Fruit fly (Drosophila melanogaster) whole organism, prepupa: Measurements from ENCODE around the gene Obp18a.

Source experiments
- Blimp-1 ChIP-seq: fragments of 200-800 bp; sonication (Bioruptor generic); optimal IDR thresholded peaks from 3 replicates; lab custom pipeline; 2017; ENCODE audit warnings: missing biosample characterization, missing genetic modification characterization, mild to moderate bottlenecking, moderate library complexity, missing genetic modification reagents
- CG10631 ChIP-seq: fragments of 200-800 bp; sonication (Bioruptor generic); optimal IDR thresholded peaks from 2 replicates; lab custom pipeline; 2016; ENCODE audit warnings: missing biosample characterization, missing genetic modification characterization
- CG10669 ChIP-seq: fragments of 200-800 bp; sonication (Bioruptor generic); optimal IDR thresholded peaks from 3 replicates; lab custom pipeline; 2018; ENCODE audit warnings: missing biosample characterization, mild to moderate bottlenecking, missing genetic modification characterization, moderate library complexity
- CG11294 ChIP-seq: fragments of 200-800 bp; sonication (Bioruptor generic); IDR thresholded peaks from 2 replicates; pipeline ENCODE4 v1.3.6; 2022; ENCODE audit warnings: missing biosample characterization, missing genetic modification characterization
- CG11762 ChIP-seq: fragments of 200-800 bp; sonication (Bioruptor generic); optimal IDR thresholded peaks from 3 replicates; lab custom pipeline; 2016; ENCODE audit warnings: missing biosample characterization, missing genetic modification characterization; ENCODE audit not compliant: insufficient read depth
- CG11902 ChIP-seq: fragments of 200-800 bp; sonication (Bioruptor generic); optimal IDR thresholded peaks from 3 replicates; lab custom pipeline; 2016; ENCODE audit warnings: missing biosample characterization, missing genetic modification characterization
- CG15336 ChIP-seq: fragments of 200-800 bp; sonication (Bioruptor generic); IDR thresholded peaks from 2 replicates; pipeline ENCODE4 v1.3.6; 2022; ENCODE audit warnings: missing biosample characterization, missing genetic modification characterization
- CG1621 ChIP-seq: fragments of 200-800 bp; sonication (Bioruptor generic); optimal IDR thresholded peaks from 3 replicates; lab custom pipeline; 2018; ENCODE audit warnings: missing biosample characterization, mild to moderate bottlenecking, missing genetic modification characterization
- CG16779 ChIP-seq: fragments of 200-800 bp; sonication (Bioruptor generic); optimal IDR thresholded peaks from 3 replicates; lab custom pipeline; 2017; ENCODE audit warnings: missing biosample characterization, mild to moderate bottlenecking, missing genetic modification characterization
- CG3032 ChIP-seq: fragments of 200-800 bp; optimal IDR thresholded peaks from 2 replicates; lab custom pipeline; 2019; ENCODE audit warnings: missing biosample characterization, mild to moderate bottlenecking, missing genetic modification characterization, moderate library complexity
- CG31627 ChIP-seq: fragments of 200-800 bp; sonication (Bioruptor generic); optimal IDR thresholded peaks from 3 replicates; lab custom pipeline; 2016; ENCODE audit warnings: missing biosample characterization, missing genetic modification characterization
- CG32006 ChIP-seq: fragments of 200-800 bp; sonication (Bioruptor generic); optimal IDR thresholded peaks from 3 replicates; lab custom pipeline; 2017; ENCODE audit warnings: missing biosample characterization, mild to moderate bottlenecking, missing genetic modification characterization
- CG34406 ChIP-seq: fragments of 200-800 bp; sonication (Bioruptor generic); optimal IDR thresholded peaks from 3 replicates; lab custom pipeline; 2016; ENCODE audit warnings: missing biosample characterization, missing genetic modification characterization
- CG3919 ChIP-seq: fragments of 200-800 bp; sonication (Bioruptor generic); optimal IDR thresholded peaks from 3 replicates; lab custom pipeline; 2016; ENCODE audit warnings: missing biosample characterization, missing genetic modification characterization
- CG6163 ChIP-seq: fragments of 200-800 bp; sonication (Bioruptor generic); IDR thresholded peaks from 3 replicates; pipeline ENCODE4 v1.3.6; 2022; ENCODE audit warnings: missing biosample characterization, missing genetic modification characterization
- CG6276 ChIP-seq: fragments of 200-800 bp; sonication (Bioruptor generic); optimal IDR thresholded peaks from 2 replicates; lab custom pipeline; 2017; ENCODE audit warnings: missing biosample characterization, mild to moderate bottlenecking, missing genetic modification characterization
- CG6792 ChIP-seq: fragments of 200-800 bp; sonication (Bioruptor generic); optimal IDR thresholded peaks from 3 replicates; lab custom pipeline; 2016; ENCODE audit warnings: missing biosample characterization, missing genetic modification characterization
- CG6808 ChIP-seq: fragments of 200-800 bp; sonication (Bioruptor generic); optimal IDR thresholded peaks from 3 replicates; lab custom pipeline; 2017; ENCODE audit warnings: missing biosample characterization, missing genetic modification characterization, mild to moderate bottlenecking, moderate library complexity, missing genetic modification reagents
- CG6854 ChIP-seq: fragments of 200-800 bp; sonication (Bioruptor generic); optimal IDR thresholded peaks from 2 replicates; lab custom pipeline; 2017; ENCODE audit warnings: missing biosample characterization, mild to moderate bottlenecking, missing genetic modification characterization
- CG7368 ChIP-seq: fragments of 200-800 bp; sonication (Bioruptor generic); optimal IDR thresholded peaks from 3 replicates; lab custom pipeline; 2016; ENCODE audit warnings: missing biosample characterization, missing genetic modification characterization
- CG8119 ChIP-seq: fragments of 200-800 bp; sonication (Bioruptor generic); IDR thresholded peaks from 3 replicates; pipeline ENCODE4 v1.3.6; 2022; ENCODE audit warnings: missing biosample characterization, missing genetic modification characterization
- CG8319 ChIP-seq: fragments of 200-800 bp; sonication (Bioruptor generic); optimal IDR thresholded peaks from 3 replicates; lab custom pipeline; 2016; ENCODE audit warnings: missing biosample characterization, missing genetic modification characterization
- CG8632 ChIP-seq: fragments of 200-800 bp; sonication (Bioruptor generic); optimal IDR thresholded peaks from 3 replicates; lab custom pipeline; 2016; ENCODE audit warnings: missing biosample characterization, missing genetic modification characterization
- CG9139 ChIP-seq: fragments of 200-800 bp; sonication (Bioruptor generic); optimal IDR thresholded peaks from 3 replicates; lab custom pipeline; 2017; ENCODE audit warnings: missing biosample characterization, mild to moderate bottlenecking, missing genetic modification characterization
- Eip75B ChIP-seq: fragments of 200-800 bp; sonication (Bioruptor generic); optimal IDR thresholded peaks from 3 replicates; lab custom pipeline; 2016; ENCODE audit warnings: missing biosample characterization, missing genetic modification characterization
- Eip78C ChIP-seq: fragments of 200-800 bp; sonication (Bioruptor generic); peaks from one replicate; lab custom pipeline; 2016; ENCODE audit warnings: missing biosample characterization, missing genetic modification characterization
- Eip93F ChIP-seq: fragments of 200-800 bp; sonication (Bioruptor generic); optimal IDR thresholded peaks from 2 replicates; lab custom pipeline; 2016; ENCODE audit warnings: missing biosample characterization, mild to moderate bottlenecking, missing genetic modification characterization
- Ets21C ChIP-seq: fragments of 200-800 bp; sonication (Bioruptor generic); optimal IDR thresholded peaks from 3 replicates; lab custom pipeline; 2016; ENCODE audit warnings: missing biosample characterization, missing genetic modification characterization
- Ets96B ChIP-seq: fragments of 200-800 bp; optimal IDR thresholded peaks from 2 replicates; lab custom pipeline; 2019; ENCODE audit warnings: missing biosample characterization, mild to moderate bottlenecking, missing genetic modification characterization, moderate library complexity
- Gug ChIP-seq: fragments of 200-800 bp; sonication (Bioruptor generic); IDR thresholded peaks from 2 replicates; pipeline ENCODE4 v1.3.6; 2022; ENCODE audit warnings: missing biosample characterization, missing genetic modification characterization
- Hr38 ChIP-seq: sonication (Bioruptor generic); optimal IDR thresholded peaks from 2 replicates; lab custom pipeline; 2016; ENCODE audit warnings: missing biosample characterization, missing genetic modification characterization
- Hr39 ChIP-seq: fragments of 200-800 bp; sonication (Bioruptor generic); optimal IDR thresholded peaks from 2 replicates; lab custom pipeline; 2016; ENCODE audit warnings: missing biosample characterization, missing genetic modification characterization
- Hr4 ChIP-seq: fragments of 200-800 bp; sonication (Bioruptor generic); optimal IDR thresholded peaks from 3 replicates; lab custom pipeline; 2016; ENCODE audit warnings: missing biosample characterization, missing genetic modification characterization
- Lpt ChIP-seq: fragments of 200-800 bp; sonication (Bioruptor generic); optimal IDR thresholded peaks from 3 replicates; lab custom pipeline; 2016; ENCODE audit warnings: missing biosample characterization, missing genetic modification characterization
- OdsH ChIP-seq: fragments of 200-800 bp; sonication (Bioruptor generic); optimal IDR thresholded peaks from 3 replicates; lab custom pipeline; 2016; ENCODE audit warnings: missing biosample characterization, missing genetic modification characterization
- Smox ChIP-seq: fragments of 200-800 bp; sonication (Bioruptor generic); optimal IDR thresholded peaks from 3 replicates; lab custom pipeline; 2016; ENCODE audit warnings: missing biosample characterization, missing genetic modification characterization
- Sox102F ChIP-seq: fragments of 200-800 bp; sonication (Bioruptor generic); optimal IDR thresholded peaks from 2 replicates; lab custom pipeline; 2016; ENCODE audit warnings: missing biosample characterization, mild to moderate bottlenecking, missing genetic modification characterization
- Sox15 ChIP-seq: fragments of 200-800 bp; sonication (Bioruptor generic); optimal IDR thresholded peaks from 3 replicates; lab custom pipeline; 2016; ENCODE audit warnings: missing biosample characterization, missing genetic modification characterization
- achi ChIP-seq: fragments of 200-800 bp; sonication (Bioruptor generic); optimal IDR thresholded peaks from 3 replicates; lab custom pipeline; 2016; ENCODE audit warnings: missing biosample characterization, missing genetic modification characterization
- acj6 ChIP-seq: fragments of 200-800 bp; sonication (Bioruptor generic); optimal IDR thresholded peaks from 3 replicates; lab custom pipeline; 2016; ENCODE audit warnings: missing biosample characterization, missing genetic modification characterization
- cyc ChIP-seq: fragments of 200-800 bp; sonication (Bioruptor generic); optimal IDR thresholded peaks from 3 replicates; lab custom pipeline; 2016; ENCODE audit warnings: missing biosample characterization, missing genetic modification characterization
- dsx ChIP-seq: fragments of 200-800 bp; optimal IDR thresholded peaks from 3 replicates; lab custom pipeline; 2019; ENCODE audit warnings: missing biosample characterization, mild to moderate bottlenecking, missing genetic modification characterization, moderate library complexity; ENCODE audit not compliant: poor library complexity, severe bottlenecking
- eg ChIP-seq: fragments of 200-800 bp; sonication (Bioruptor generic); IDR thresholded peaks from 3 replicates; pipeline ENCODE4 v1.3.6; 2022; ENCODE audit warnings: missing biosample characterization, missing genetic modification characterization
- fd85E ChIP-seq: fragments of 200-800 bp; sonication (Bioruptor generic); optimal IDR thresholded peaks from 3 replicates; lab custom pipeline; 2016; ENCODE audit warnings: missing biosample characterization, missing genetic modification characterization
- lz ChIP-seq: fragments of 200-800 bp; sonication (Bioruptor generic); optimal IDR thresholded peaks from 3 replicates; lab custom pipeline; 2016; ENCODE audit warnings: missing biosample characterization, missing genetic modification characterization
- net ChIP-seq: fragments of 200-800 bp; sonication (Bioruptor generic); optimal IDR thresholded peaks from 3 replicates; lab custom pipeline; 2016; ENCODE audit warnings: missing biosample characterization, missing genetic modification characterization
- pdm3 ChIP-seq: fragments of 200-800 bp; sonication (Bioruptor generic); optimal IDR thresholded peaks from 3 replicates; lab custom pipeline; 2016; ENCODE audit warnings: missing biosample characterization, missing genetic modification characterization
- salr ChIP-seq, 2 experiments: fragments of 200-800 bp; sonication (Bioruptor generic); optimal IDR thresholded peaks; 3 replicates each; lab custom pipeline; 2016 to 2018; ENCODE audit warnings: missing biosample characterization in 2 of 2, missing genetic modification characterization in 2 of 2, mild to moderate bottlenecking in 1 of 2
- spab ChIP-seq: fragments of 200-800 bp; sonication (Bioruptor generic); optimal IDR thresholded peaks from 2 replicates; lab custom pipeline; 2017; ENCODE audit warnings: missing biosample characterization, mild to moderate bottlenecking, missing genetic modification characterization, missing genetic modification reagents
- ss ChIP-seq, 2 experiments: fragments of 200-800 bp; sonication (Bioruptor generic); optimal IDR thresholded peaks; 2 replicates in 1 of 2; 3 replicates in 1 of 2; lab custom pipeline; 2017 to 2018; ENCODE audit warnings: mild to moderate bottlenecking in 2 of 2, missing biosample characterization in 2 of 2, missing genetic modification characterization in 2 of 2, moderate library complexity in 1 of 2
- svp ChIP-seq: fragments of 200-800 bp; sonication (Bioruptor generic); peaks from one replicate; lab custom pipeline; 2016; ENCODE audit warnings: missing biosample characterization, missing genetic modification characterization
- topi ChIP-seq: fragments of 200-800 bp; sonication (Bioruptor generic); optimal IDR thresholded peaks from 3 replicates; lab custom pipeline; 2016; ENCODE audit warnings: missing biosample characterization, missing genetic modification characterization
- vri ChIP-seq: fragments of 200-800 bp; sonication (Bioruptor generic); optimal IDR thresholded peaks from 3 replicates; lab custom pipeline; 2016; ENCODE audit warnings: missing biosample characterization, mild to moderate bottlenecking, missing genetic modification characterization

Gene Obp18a

dm6 chrX:19172955-19173354 is 37.3 kb upstream of the Obp18a start:
- TF ChIP-seq Hr4 (GFP tag; lab: Kevin White, UChicago): peak; percentile 58
- peak; percentile 85 for TF ChIP-seq Eip78C
- peak; percentile 46 for TF ChIP-seq CG10631 (GFP tag; lab: Kevin White, UChicago)
- peak; percentile 48 for TF ChIP-seq OdsH (GFP tag; lab: Kevin White, UChicago)
- no peak for TF ChIP-seq CG11762 (GFP tag; lab: Kevin White, UChicago)
- peak; percentile 62 for TF ChIP-seq dsx
- peak; percentile 62; the same call in 2 of the 3 replicates for TF ChIP-seq CG8119 (GFP tag; lab: Robert Waterston, UW)
- TF ChIP-seq CG15336: peak; percentile 58
- TF ChIP-seq CG6163: peak; percentile 62
- TF ChIP-seq Gug: peak; percentile 35; the same call in 1 of the 2 replicates
- TF ChIP-seq CG6276: peak; percentile 22
- peak; percentile 39 for TF ChIP-seq net (GFP tag; lab: Kevin White, UChicago)
- peak; percentile 62 for TF ChIP-seq CG10669 (GFP tag; lab: Kevin White, UChicago)
- TF ChIP-seq Sox102F: no peak
- TF ChIP-seq Sox15 (GFP tag; lab: Kevin White, UChicago): no peak
- peak; percentile 9 for TF ChIP-seq Hr39 (GFP tag; lab: Kevin White, UChicago)
- no peak for TF ChIP-seq CG8632 (GFP tag; lab: Kevin White, UChicago)
- peak; percentile 20 to 31 for TF ChIP-seq salr (GFP tag; optimal IDR thresholded peaks at IDR 0.05; lab: Kevin White, UChicago)
- TF ChIP-seq svp (GFP tag; lab: Kevin White, UChicago): no peak
- peak; percentile 76 for TF ChIP-seq eg
- TF ChIP-seq CG6854 (GFP tag; lab: Kevin White, UChicago): no peak
- TF ChIP-seq Smox (GFP tag; lab: Kevin White, UChicago): no peak
- TF ChIP-seq ss (GFP tag; optimal IDR thresholded peaks at IDR 0.05; lab: Kevin White, UChicago): peak; percentile 39
- TF ChIP-seq topi: peak; percentile 32
- TF ChIP-seq Eip93F (GFP tag; lab: Kevin White, UChicago): no peak
- TF ChIP-seq Ets96B: peak; percentile 57
- peak; percentile 41 for TF ChIP-seq CG6808 (GFP tag; lab: Kevin White, UChicago)
- TF ChIP-seq Lpt (GFP tag; lab: Kevin White, UChicago): peak; percentile 41
- peak; percentile 54 for TF ChIP-seq CG1621 (tag; lab: Kevin White, UChicago)
- no peak for TF ChIP-seq fd85E (GFP tag; lab: Kevin White, UChicago)
- TF ChIP-seq CG16779 (tag; lab: Kevin White, UChicago): no peak
- peak; percentile 13 for TF ChIP-seq cyc (GFP tag; lab: Kevin White, UChicago)
- no peak for TF ChIP-seq CG8319
- peak; percentile 58 for TF ChIP-seq achi
- peak; percentile 35 for TF ChIP-seq Eip75B (GFP tag; lab: Kevin White, UChicago)
- no peak for TF ChIP-seq CG9139 (GFP tag; lab: Kevin White, UChicago)
- TF ChIP-seq Hr38 (GFP tag; lab: Kevin White, UChicago): no peak
- TF ChIP-seq Blimp-1: no peak
- TF ChIP-seq CG31627 (GFP tag; lab: Kevin White, UChicago): peak; percentile 34
- TF ChIP-seq CG34406 (GFP tag; lab: Kevin White, UChicago): no peak
- TF ChIP-seq CG3919 (GFP tag; lab: Kevin White, UChicago): peak; percentile 61
- peak; percentile 58 for TF ChIP-seq CG3032 (tag; lab: Kevin White, UChicago)
- TF ChIP-seq CG11902 (GFP tag; lab: Kevin White, UChicago): no peak
- no peak for TF ChIP-seq Ets21C (GFP tag; lab: Kevin White, UChicago)
- peak; percentile 49 for TF ChIP-seq spab (GFP tag; lab: Kevin White, UChicago)
- peak; percentile 60 for TF ChIP-seq pdm3
- TF ChIP-seq acj6: peak; percentile 53
- TF ChIP-seq lz (GFP tag; lab: Kevin White, UChicago): peak; percentile 16
- TF ChIP-seq CG11294: 0 out of 2 replicates have a peak, but pooled peaks have one; percentile 13
- TF ChIP-seq vri (GFP tag; lab: Kevin White, UChicago): no peak
- peak; percentile 52 for TF ChIP-seq CG32006 (GFP tag; lab: Kevin White, UChicago)
- no peak for TF ChIP-seq CG7368 (GFP tag; lab: Kevin White, UChicago)
- peak; percentile 20 for TF ChIP-seq CG6792 (GFP tag; lab: Kevin White, UChicago)
